Worm (Caenorhabditis elegans) whole organism, young adult: ENCODE data around the gene gbas-1.

Experiments used
- B0035.1 ChIP-seq: sonication (generic microtip); optimal IDR thresholded peaks from 2 replicates; lab custom pipeline; 2016; ENCODE audit warnings: missing genetic modification characterization, mild to moderate bottlenecking, missing compliant biosample characterization, missing genotype, missing genetic modification reagents
- B0261.1 ChIP-seq: sonication (generic microtip); optimal IDR thresholded peaks from 2 replicates; lab custom pipeline; 2016; ENCODE audit warnings: mild to moderate bottlenecking, missing genetic modification characterization, moderate library complexity, missing compliant biosample characterization
- F37B4.10 ChIP-seq: fragments of 200-800 bp; sonication (Bioruptor generic); IDR thresholded peaks from 2 replicates; pipeline ENCODE4 v1.3.6; 2022; ENCODE audit warnings: missing genetic modification characterization, missing compliant biosample characterization
- F57A8.1 ChIP-seq: fragments of 200-800 bp; sonication (Bioruptor generic); optimal IDR thresholded peaks from 2 replicates; lab custom pipeline; 2018; ENCODE audit warnings: mild to moderate bottlenecking, missing genetic modification characterization, moderate library complexity, missing compliant biosample characterization
- Y95B8A.8 ChIP-seq: fragments of 200-800 bp; sonication (Bioruptor generic); IDR thresholded peaks from 2 replicates; pipeline ENCODE4 v1.3.6; 2022; ENCODE audit warnings: missing genetic modification reagents, missing genetic modification characterization, missing compliant biosample characterization
- attf-3 ChIP-seq: fragments of 200-800 bp; sonication (Bioruptor generic); conservative IDR thresholded peaks from 2 replicates; pipeline ENCODE4 v1.3.6; 2022; ENCODE audit warnings: missing genetic modification reagents, missing genetic modification characterization, missing compliant biosample characterization
- cebp-1 ChIP-seq, 2 experiments: fragments of 200-800 bp in 1 of 2; sonication (Bioruptor generic) in 1 of 2; sonication (generic microtip) in 1 of 2; IDR thresholded peaks in 1 of 2; optimal IDR thresholded peaks in 1 of 2; 2 replicates each; pipeline versions ENCODE4 v1.3.6 to Lab custom; 2017 to 2022; ENCODE audit warnings: missing compliant biosample characterization in 2 of 2, missing genetic modification characterization in 2 of 2, mild to moderate bottlenecking in 1 of 2, missing genetic modification reagents in 1 of 2, moderate library complexity in 1 of 2
- cebp-2 ChIP-seq: fragments of 200-800 bp; sonication (Bioruptor generic); IDR thresholded peaks from 2 replicates; pipeline ENCODE4 v1.3.6; 2022; ENCODE audit warnings: missing genetic modification characterization, missing compliant biosample characterization
- ceh-58 ChIP-seq: fragments of 200-800 bp; sonication (Bioruptor generic); IDR thresholded peaks from 2 replicates; pipeline ENCODE4 v1.3.6; 2022; ENCODE audit warnings: missing genetic modification characterization, missing compliant biosample characterization
- dpl-1 ChIP-seq: fragments of 150-350 bp; optimal IDR thresholded peaks from 2 replicates; lab custom pipeline; 2014; ENCODE audit warnings: missing biosample characterization, missing genetic modification reagents, missing genetic modification characterization
- efl-1 ChIP-seq: fragments of 150-350 bp; optimal IDR thresholded peaks from 2 replicates; lab custom pipeline; 2014; ENCODE audit warnings: missing biosample characterization, missing genetic modification reagents, missing genetic modification characterization
- ets-4 ChIP-seq: fragments of 200-800 bp; sonication (Bioruptor generic); optimal IDR thresholded peaks from 2 replicates; lab custom pipeline; 2018; ENCODE audit warnings: mild to moderate bottlenecking, missing genetic modification characterization, missing compliant biosample characterization
- him-1 ChIP-seq: sonication (generic microtip); optimal IDR thresholded peaks from 2 replicates; lab custom pipeline; 2016; ENCODE audit warnings: missing genotype, missing genetic modification reagents, missing genetic modification characterization, missing compliant biosample characterization
- hlh-26 ChIP-seq: fragments of 200-800 bp; sonication (Bioruptor generic); conservative IDR thresholded peaks from 2 replicates; pipeline ENCODE4 v1.3.6; 2022; ENCODE audit warnings: missing genetic modification reagents, missing genetic modification characterization, missing compliant biosample characterization
- hrde-1 ChIP-seq: sonication (generic microtip); optimal IDR thresholded peaks from 2 replicates; lab custom pipeline; 2016; ENCODE audit warnings: missing genetic modification characterization, mild to moderate bottlenecking, missing compliant biosample characterization, moderate library complexity, missing genotype, missing genetic modification reagents, borderline replicate concordance
- let-607 ChIP-seq, 2 experiments: fragments of 200-800 bp in 1 of 2; sonication (Bioruptor generic) in 1 of 2; sonication (generic microtip) in 1 of 2; optimal IDR thresholded peaks; 2 replicates each; lab custom pipeline; 2016 to 2018; ENCODE audit warnings: mild to moderate bottlenecking in 2 of 2, missing compliant biosample characterization in 2 of 2, missing genetic modification characterization in 2 of 2, moderate library complexity in 2 of 2, missing genotype in 1 of 2
- lsl-1 ChIP-seq: fragments of 200-800 bp; sonication (Bioruptor generic); optimal IDR thresholded peaks from 2 replicates; lab custom pipeline; 2018; ENCODE audit warnings: mild to moderate bottlenecking, missing genetic modification characterization, moderate library complexity, missing compliant biosample characterization
- madf-6 ChIP-seq: fragments of 200-800 bp; sonication (Bioruptor generic); IDR thresholded peaks from 2 replicates; pipeline ENCODE4 v1.3.6; 2022; ENCODE audit warnings: missing genetic modification reagents, missing genetic modification characterization, missing compliant biosample characterization
- mcd-1 ChIP-seq: fragments of 200-800 bp; sonication (Bioruptor generic); IDR thresholded peaks from 2 replicates; pipeline ENCODE4 v1.3.6; 2022; ENCODE audit warnings: missing genetic modification reagents, missing genetic modification characterization, missing compliant biosample characterization
- mel-28 ChIP-seq: sonication (generic microtip); optimal IDR thresholded peaks from 2 replicates; lab custom pipeline; 2016; ENCODE audit warnings: borderline replicate concordance, mild to moderate bottlenecking, missing genetic modification characterization, missing compliant biosample characterization
- nhr-179 ChIP-seq: sonication (generic microtip); optimal IDR thresholded peaks from 2 replicates; lab custom pipeline; 2016; ENCODE audit warnings: mild to moderate bottlenecking, missing genetic modification characterization, missing compliant biosample characterization
- nhr-90 ChIP-seq: sonication (generic microtip); optimal IDR thresholded peaks from 2 replicates; lab custom pipeline; 2016; ENCODE audit warnings: missing genotype, mild to moderate bottlenecking, missing genetic modification characterization, missing compliant biosample characterization
- pha-4 ChIP-seq: fragments of 150-350 bp; sonication (generic microtip); optimal IDR thresholded peaks from 2 replicates; lab custom pipeline; 2014; ENCODE audit warnings: missing biosample characterization, missing genetic modification reagents, missing genetic modification characterization
- rcor-1 ChIP-seq: fragments of 200-800 bp; sonication (Bioruptor generic); IDR thresholded peaks from 2 replicates; pipeline ENCODE4 v1.3.6; 2022; ENCODE audit warnings: missing genetic modification reagents, missing genetic modification characterization, missing compliant biosample characterization
- rec-8 ChIP-seq, 2 experiments: sonication (generic microtip); optimal IDR thresholded peaks; 2 replicates each; lab custom pipeline; 2016; ENCODE audit warnings: mild to moderate bottlenecking in 2 of 2, missing genetic modification characterization in 2 of 2, missing genetic modification reagents in 2 of 2, missing genotype in 2 of 2, missing biosample characterization in 1 of 2, missing compliant biosample characterization in 1 of 2, moderate library complexity in 1 of 2
- repo-1 ChIP-seq: sonication (generic microtip); optimal IDR thresholded peaks from 2 replicates; lab custom pipeline; 2017; ENCODE audit warnings: mild to moderate bottlenecking, missing genetic modification characterization, missing compliant biosample characterization
- sdz-38 ChIP-seq: sonication (generic microtip); optimal IDR thresholded peaks from 2 replicates; lab custom pipeline; 2016; ENCODE audit warnings: missing genotype, missing genetic modification characterization, missing compliant biosample characterization
- snpc-1.3 ChIP-seq: sonication (generic microtip); optimal IDR thresholded peaks from 2 replicates; lab custom pipeline; 2017; ENCODE audit warnings: missing genetic modification characterization, mild to moderate bottlenecking, missing compliant biosample characterization, antibody characterized with exemption, moderate library complexity, missing genotype, missing genetic modification reagents; ENCODE audit not compliant: insufficient read depth
- sptf-2 ChIP-seq: fragments of 200-800 bp; sonication (Bioruptor generic); optimal IDR thresholded peaks from 2 replicates; lab custom pipeline; 2018; ENCODE audit warnings: mild to moderate bottlenecking, missing genetic modification characterization, missing compliant biosample characterization
- unc-62 ChIP-seq: fragments of 150-350 bp; optimal IDR thresholded peaks from 2 replicates; lab custom pipeline; 2014; ENCODE audit warnings: missing biosample characterization, missing genetic modification reagents, missing genetic modification characterization
- ztf-18 ChIP-seq: sonication (generic microtip); optimal IDR thresholded peaks from 2 replicates; lab custom pipeline; 2016; ENCODE audit warnings: missing genotype, mild to moderate bottlenecking, missing genetic modification characterization, missing compliant biosample characterization
- ztf-28 ChIP-seq: fragments of 200-800 bp; sonication (Bioruptor generic); IDR thresholded peaks from 2 replicates; pipeline ENCODE4 v1.3.6; 2022; ENCODE audit warnings: missing genetic modification reagents, missing genetic modification characterization, missing compliant biosample characterization

Gene gbas-1

DNA sequence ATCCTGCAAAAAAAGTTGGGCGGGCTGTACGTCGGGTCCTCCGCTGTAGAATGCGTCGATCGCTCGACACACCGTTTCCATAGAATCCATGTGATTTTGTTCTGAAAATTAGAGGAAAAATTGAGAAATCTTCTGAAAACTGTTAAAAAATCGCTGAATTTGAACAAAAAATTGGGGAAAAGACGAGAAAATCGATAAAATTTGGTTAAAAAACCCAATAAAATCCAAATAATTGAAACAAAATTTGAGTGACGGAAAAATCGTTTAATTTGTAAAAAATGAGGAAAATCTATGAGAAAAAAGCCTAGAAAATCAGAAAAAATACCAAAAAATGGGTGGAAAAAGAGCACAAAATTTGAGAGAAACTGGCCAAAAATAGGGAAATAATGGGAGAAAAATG is 31.4 kb upstream of the gbas-1 start, which contains the start of gene tsr-1:
tsr-1 (minus strand) TSS at position 101 of the 400 bp plus-strand sequence.
- TF ChIP-seq lsl-1 (GFP tag; lab: Kevin White, UChicago) = no peak
- TF ChIP-seq rcor-1 = no peak
- TF ChIP-seq nhr-179 (tag; lab: Kevin White, UChicago) = no peak
- TF ChIP-seq sdz-38 (tag; lab: Kevin White, UChicago) = no peak
- TF ChIP-seq let-607 (tag; optimal IDR thresholded peaks at IDR 0.05; lab: Kevin White, UChicago) = no peak
- TF ChIP-seq ceh-58 (GFP tag; lab: Robert Waterston, UW) = no peak
- no peak for TF ChIP-seq efl-1
- TF ChIP-seq cebp-2 (GFP tag; lab: Robert Waterston, UW) = no peak
- TF ChIP-seq sptf-2 (GFP tag; lab: Kevin White, UChicago) = no peak
- TF ChIP-seq unc-62 (GFP tag; lab: Kevin White, UChicago) = no peak
- no peak for TF ChIP-seq repo-1 (tag; lab: Kevin White, UChicago)
- no peak for TF ChIP-seq ztf-18
- TF ChIP-seq nhr-90 (tag; lab: Kevin White, UChicago) = no peak
- TF ChIP-seq cebp-1 (GFP tag; IDR thresholded peaks at IDR 0.05; lab: Robert Waterston, UW) = no peak
- TF ChIP-seq cebp-1 (tag; optimal IDR thresholded peaks at IDR 0.05; lab: Kevin White, UChicago) = no peak

DNA sequence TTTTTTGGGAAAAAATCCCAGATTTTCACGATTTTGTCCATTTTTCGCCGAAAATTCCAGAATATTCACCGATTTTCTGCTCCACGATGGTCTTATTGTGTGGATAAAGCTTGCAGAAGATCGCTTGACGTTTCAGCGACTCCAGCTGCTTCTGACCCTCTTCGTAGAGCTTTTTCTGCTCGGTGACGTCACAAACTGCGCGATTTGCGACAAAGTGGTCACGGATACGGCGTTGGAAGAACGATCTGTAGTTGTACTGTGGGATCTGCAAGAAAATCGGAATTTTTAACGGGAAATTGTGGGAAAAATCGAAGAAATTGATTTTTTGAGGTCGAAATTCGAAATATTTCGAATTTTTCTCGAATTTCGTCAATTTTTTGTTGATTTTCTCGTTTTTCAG is 26.1 kb upstream of the gbas-1 start, which contains the start of gene mnat-1:
mnat-1 (minus strand) TSS at position 101 of the 400 bp plus-strand sequence.
- no peak for TF ChIP-seq ztf-28 (GFP tag; lab: Robert Waterston, UW)
- no peak for TF ChIP-seq ets-4 (GFP tag; lab: Kevin White, UChicago)
- TF ChIP-seq hrde-1 (tag; lab: Kevin White, UChicago) = no peak
- no peak for TF ChIP-seq F57A8.1
- TF ChIP-seq B0261.1 (tag; lab: Kevin White, UChicago) = no peak
- TF ChIP-seq dpl-1 (GFP tag; lab: Kevin White, UChicago) = no peak
- TF ChIP-seq hlh-26 (GFP tag; lab: Robert Waterston, UW) = no peak
- TF ChIP-seq rec-8 (tag; optimal IDR thresholded peaks at IDR 0.05; lab: Kevin White, UChicago) = no peak
- TF ChIP-seq B0035.1 (tag; lab: Kevin White, UChicago) = no peak
- TF ChIP-seq mel-28 (tag; lab: Kevin White, UChicago) = no peak
- no peak for TF ChIP-seq madf-6 (GFP tag; lab: Robert Waterston, UW)
- TF ChIP-seq Y95B8A.8 (GFP tag; lab: Robert Waterston, UW) = no peak
- TF ChIP-seq lsl-1 (GFP tag; lab: Kevin White, UChicago) = no peak
- TF ChIP-seq him-1 (tag; lab: Kevin White, UChicago) = no peak
- no peak for TF ChIP-seq attf-3 (GFP tag; lab: Robert Waterston, UW)
- TF ChIP-seq pha-4 (tag; lab: Kevin White, UChicago) = no peak

DNA sequence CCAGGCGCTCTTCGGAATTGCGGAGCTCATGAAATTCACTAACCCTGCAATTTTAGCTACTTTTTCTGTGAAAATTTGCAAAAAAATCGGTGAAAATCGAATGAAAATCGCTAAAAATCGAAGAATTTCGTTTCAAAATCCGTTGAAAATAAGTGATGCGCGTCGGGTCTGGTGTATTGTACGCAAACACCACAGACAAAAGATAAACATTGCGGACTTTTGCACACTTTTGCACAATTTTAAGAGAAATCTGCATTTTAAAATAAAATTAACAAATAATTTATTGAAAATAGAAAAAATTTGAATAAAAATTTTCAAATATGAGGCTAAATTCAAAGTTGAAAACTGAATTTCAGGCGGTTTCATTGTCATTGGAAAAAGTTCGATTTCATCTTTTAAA is 25.6 kb upstream of the gbas-1 start, which contains the start of gene F53G2.12:
F53G2.12 (minus strand) TSS at position 44 of the 400 bp plus-strand sequence.
- TF ChIP-seq lsl-1 (GFP tag; lab: Kevin White, UChicago) = peak; percentile 33
- no peak for TF ChIP-seq unc-62 (GFP tag; lab: Kevin White, UChicago)
- peak; percentile 39; the same call in 1 of the 2 replicates for TF ChIP-seq mcd-1 (GFP tag; lab: Robert Waterston, UW)
- no peak for TF ChIP-seq snpc-1.3 (tag; lab: Kevin White, UChicago)
- TF ChIP-seq, all 124 proteins: peak for 2

DNA sequence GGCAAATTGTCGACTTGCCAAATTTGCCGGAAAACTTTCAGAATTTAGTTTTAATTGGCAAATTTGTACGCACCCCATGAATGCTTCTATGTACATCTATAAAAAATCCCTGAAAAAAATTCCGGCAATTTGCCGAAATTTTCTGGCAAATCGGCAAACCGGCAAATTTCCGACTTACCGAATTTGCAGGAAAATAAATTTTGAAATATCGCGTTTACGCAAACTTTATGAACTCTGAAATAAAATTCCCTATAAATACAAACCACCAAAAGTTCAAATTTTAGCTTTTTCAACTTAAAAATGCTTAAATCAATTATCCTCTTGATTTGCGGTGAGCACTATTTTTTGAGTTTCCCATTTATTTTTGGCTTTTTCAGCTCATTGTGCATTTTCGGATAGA is 24.6 kb upstream of the gbas-1 start, which contains the start of gene F53G2.3:
F53G2.3 (plus strand) TSS at position 301 of the 400 bp plus-strand sequence.
- no peak for TF ChIP-seq F37B4.10
